Worm (Caenorhabditis elegans): ENCODE measurements around the gene K01D12.1.
"Not testable (repeated sequence)": the region's sequence is repeated elsewhere in the genome, so short reads cannot be mapped to it uniquely, and the experiment has no call there.

DNA sequence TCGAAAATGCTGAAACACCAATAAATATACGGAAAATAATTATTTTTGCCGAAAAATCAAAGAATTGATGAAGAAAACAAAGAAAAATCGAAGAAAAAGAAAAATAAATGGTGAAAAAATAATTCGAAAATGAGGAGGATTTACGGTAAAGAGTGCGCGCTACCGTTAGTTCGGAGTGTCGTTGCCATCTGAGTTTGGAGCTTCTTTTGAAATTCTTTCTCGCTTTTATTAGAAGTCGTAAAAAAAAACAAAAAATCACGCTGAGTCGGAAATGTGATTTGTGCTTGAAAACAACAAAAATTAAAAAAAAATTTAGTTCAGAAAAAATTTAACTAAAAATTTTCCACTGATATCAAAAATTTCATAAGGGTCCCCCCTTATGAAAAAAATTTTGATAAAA, 3.1 kb upstream of the K01D12.1 start, which contains the start of gene F23H12.10:
- not testable (repeated sequence) for TF ChIP-seq lir-1 (GFP tag; conservative IDR thresholded peaks at IDR 0.05); nfya-2 (GFP tag; IDR thresholded peaks at IDR 0.05); unc-62 (GFP tag; optimal IDR thresholded peaks at IDR 0.05); ets-4 (GFP tag; optimal IDR thresholded peaks at IDR 0.05); pha-4 (tag; optimal IDR thresholded peaks at IDR 0.05); ceh-79 (tag; optimal IDR thresholded peaks at IDR 0.05); sdz-38 (tag; optimal IDR thresholded peaks at IDR 0.05); F39B2.1 (GFP tag; IDR thresholded peaks at IDR 0.05); nfya-1 (tag; optimal IDR thresholded peaks at IDR 0.05; ENCODE audit: borderline replicate concordance, insufficient read depth); ZK185.1 (tag; optimal IDR thresholded peaks at IDR 0.05; ENCODE audit: poor library complexity, severe bottlenecking); aptf-3 (GFP tag; IDR thresholded peaks at IDR 0.05); him-1 (tag; optimal IDR thresholded peaks at IDR 0.05)

Measured in whole organism, young adult.